Worm (Caenorhabditis elegans) whole organism, L2 larva: Measurements from ENCODE around the gene F09D12.2.

Source experiments
- C34F6.9 ChIP-seq: fragments of 150-350 bp; optimal IDR thresholded peaks from 2 replicates; lab custom pipeline; 2014; ENCODE audit warnings: missing biosample characterization, missing genetic modification characterization
- F13H6.1 ChIP-seq: sonication (generic microtip); optimal IDR thresholded peaks from 2 replicates; lab custom pipeline; 2016; ENCODE audit warnings: missing genetic modification characterization, missing compliant biosample characterization
- R02D3.7 ChIP-seq: fragments of 150-350 bp; optimal IDR thresholded peaks from 2 replicates; lab custom pipeline; 2014; ENCODE audit warnings: missing biosample characterization, missing genetic modification characterization
- ZK546.5 ChIP-seq: sonication (generic microtip); optimal IDR thresholded peaks from 2 replicates; lab custom pipeline; 2017; ENCODE audit warnings: missing biosample characterization, missing genetic modification characterization
- alr-1 ChIP-seq: fragments of 150-350 bp; optimal IDR thresholded peaks from 2 replicates; lab custom pipeline; 2014; ENCODE audit warnings: missing biosample characterization, missing genetic modification characterization
- aly-2 ChIP-seq: fragments of 150-350 bp; optimal IDR thresholded peaks from 2 replicates; lab custom pipeline; 2014; ENCODE audit warnings: missing biosample characterization, missing genetic modification characterization
- ama-1 ChIP-seq: fragments of 150-350 bp; optimal IDR thresholded peaks from 2 replicates; lab custom pipeline; 2018; ENCODE audit warnings: inconsistent platforms
- blmp-1 ChIP-seq: sonication (generic microtip); optimal IDR thresholded peaks from 2 replicates; lab custom pipeline; 2017; ENCODE audit warnings: missing genetic modification characterization, mild to moderate bottlenecking, missing compliant biosample characterization, antibody characterized with exemption, moderate library complexity; ENCODE audit not compliant: insufficient read depth
- ceh-16 ChIP-seq: fragments of 150-350 bp; optimal IDR thresholded peaks from 2 replicates; lab custom pipeline; 2014; ENCODE audit warnings: missing biosample characterization, missing genetic modification characterization
- ceh-82 ChIP-seq: fragments of 150-350 bp; optimal IDR thresholded peaks from 2 replicates; lab custom pipeline; 2014; ENCODE audit warnings: missing biosample characterization, missing genetic modification characterization
- crh-2 ChIP-seq: sonication (generic microtip); optimal IDR thresholded peaks from 2 replicates; lab custom pipeline; 2017; ENCODE audit warnings: missing biosample characterization, missing genetic modification characterization
- dmd-4 ChIP-seq: sonication (generic microtip); optimal IDR thresholded peaks from 2 replicates; lab custom pipeline; 2017; ENCODE audit warnings: missing biosample characterization, missing genetic modification characterization
- egl-27 ChIP-seq: sonication (generic microtip); optimal IDR thresholded peaks from 3 replicates; lab custom pipeline; 2017; ENCODE audit warnings: missing biosample characterization, missing genetic modification reagents, missing genetic modification characterization
- elt-1 ChIP-seq: fragments of 150-350 bp; optimal IDR thresholded peaks from 2 replicates; lab custom pipeline; 2014; ENCODE audit warnings: missing biosample characterization, missing genetic modification characterization
- elt-3 ChIP-seq: sonication (generic microtip); optimal IDR thresholded peaks from 2 replicates; lab custom pipeline; 2017; ENCODE audit warnings: missing biosample characterization, missing genetic modification characterization
- fos-1 ChIP-seq: fragments of 150-350 bp; optimal IDR thresholded peaks from 2 replicates; lab custom pipeline; 2014; ENCODE audit warnings: missing biosample characterization, missing genetic modification characterization
- gmeb-1 ChIP-seq: fragments of 150-350 bp; optimal IDR thresholded peaks from 2 replicates; lab custom pipeline; 2014; ENCODE audit warnings: missing biosample characterization, missing genetic modification characterization
- lin-13 ChIP-seq: fragments of 150-350 bp; optimal IDR thresholded peaks from 2 replicates; lab custom pipeline; 2014; ENCODE audit warnings: missing biosample characterization, missing genetic modification reagents, missing genetic modification characterization
- lin-39 ChIP-seq: fragments of 150-350 bp; optimal IDR thresholded peaks from 2 replicates; lab custom pipeline; 2014; ENCODE audit warnings: missing biosample characterization, missing genetic modification reagents, missing genetic modification characterization
- lsy-2 ChIP-seq, 2 experiments: fragments of 150-350 bp in 1 of 2; sonication (generic microtip) in 1 of 2; optimal IDR thresholded peaks; 2 replicates each; lab custom pipeline; 2014 to 2017; ENCODE audit warnings: missing biosample characterization in 2 of 2, missing genetic modification characterization in 2 of 2
- mab-5 ChIP-seq: fragments of 150-350 bp; optimal IDR thresholded peaks from 2 replicates; lab custom pipeline; 2014; ENCODE audit warnings: missing biosample characterization, missing genetic modification characterization
- mbf-1 ChIP-seq: sonication (generic microtip); optimal IDR thresholded peaks from 2 replicates; lab custom pipeline; 2017; ENCODE audit warnings: missing biosample characterization, missing genetic modification characterization
- mdl-1 ChIP-seq, 2 experiments: fragments of 150-350 bp in 1 of 2; sonication (generic microtip) in 1 of 2; optimal IDR thresholded peaks; 2 replicates each; lab custom pipeline; 2017; ENCODE audit warnings: missing biosample characterization in 2 of 2, missing genetic modification characterization in 2 of 2
- nhr-10 ChIP-seq: sonication (generic microtip); optimal IDR thresholded peaks from 2 replicates; lab custom pipeline; 2017; ENCODE audit warnings: missing biosample characterization, missing genetic modification characterization
- nhr-11 ChIP-seq: fragments of 150-350 bp; optimal IDR thresholded peaks from 2 replicates; lab custom pipeline; 2014; ENCODE audit warnings: missing biosample characterization, missing genetic modification characterization
- nhr-12 ChIP-seq: fragments of 150-350 bp; optimal IDR thresholded peaks from 2 replicates; lab custom pipeline; 2014; ENCODE audit warnings: missing biosample characterization, missing genetic modification characterization
- nhr-129 ChIP-seq: fragments of 150-350 bp; optimal IDR thresholded peaks from 2 replicates; lab custom pipeline; 2014; ENCODE audit warnings: missing biosample characterization, missing genetic modification characterization
- nhr-21 ChIP-seq: fragments of 150-350 bp; optimal IDR thresholded peaks from 2 replicates; lab custom pipeline; 2014; ENCODE audit warnings: missing biosample characterization, missing genetic modification characterization
- nhr-23 ChIP-seq: fragments of 150-350 bp; optimal IDR thresholded peaks from 2 replicates; lab custom pipeline; 2014; ENCODE audit warnings: missing biosample characterization, missing genetic modification reagents, missing genetic modification characterization
- nhr-25 ChIP-seq: fragments of 150-350 bp; sonication (generic microtip); optimal IDR thresholded peaks from 3 replicates; lab custom pipeline; 2014; ENCODE audit warnings: missing biosample characterization, missing genetic modification characterization
- nhr-6 ChIP-seq: fragments of 150-350 bp; optimal IDR thresholded peaks from 2 replicates; lab custom pipeline; 2014; ENCODE audit warnings: missing biosample characterization, missing genetic modification characterization
- nhr-77 ChIP-seq: fragments of 150-350 bp; optimal IDR thresholded peaks from 2 replicates; lab custom pipeline; 2014; ENCODE audit warnings: missing biosample characterization, missing genetic modification characterization
- peb-1 ChIP-seq: fragments of 150-350 bp; optimal IDR thresholded peaks from 2 replicates; lab custom pipeline; 2014; ENCODE audit warnings: missing biosample characterization, missing genetic modification characterization
- sem-4 ChIP-seq: fragments of 150-350 bp; optimal IDR thresholded peaks from 2 replicates; lab custom pipeline; 2014; ENCODE audit warnings: missing biosample characterization, missing genetic modification reagents, missing genetic modification characterization
- skn-1 ChIP-seq: sonication (generic microtip); optimal IDR thresholded peaks from 2 replicates; lab custom pipeline; 2017; ENCODE audit warnings: missing biosample characterization, missing genetic modification characterization
- sma-3 ChIP-seq: sonication (generic microtip); optimal IDR thresholded peaks from 2 replicates; lab custom pipeline; 2016; ENCODE audit warnings: missing genetic modification reagents, missing genetic modification characterization, missing compliant biosample characterization
- snpc-4 ChIP-seq: fragments of 150-350 bp; optimal IDR thresholded peaks from 2 replicates; lab custom pipeline; 2014; ENCODE audit warnings: missing biosample characterization, missing genetic modification characterization
- unc-39 ChIP-seq: fragments of 150-350 bp; optimal IDR thresholded peaks from 2 replicates; lab custom pipeline; 2014; ENCODE audit warnings: missing biosample characterization, missing genetic modification characterization
- unc-62 ChIP-seq: fragments of 150-350 bp; optimal IDR thresholded peaks from 2 replicates; lab custom pipeline; 2014; ENCODE audit warnings: missing biosample characterization, missing genetic modification reagents, missing genetic modification characterization
- zag-1 ChIP-seq: fragments of 150-350 bp; optimal IDR thresholded peaks from 2 replicates; lab custom pipeline; 2014; ENCODE audit warnings: missing biosample characterization, missing genetic modification characterization
- ztf-1 ChIP-seq: fragments of 200-800 bp; sonication (Bioruptor generic); conservative IDR thresholded peaks from 2 replicates; pipeline ENCODE4 v1.3.6; 2022; ENCODE audit warnings: missing genetic modification characterization, missing compliant biosample characterization
- ztf-11 ChIP-seq: sonication (generic microtip); optimal IDR thresholded peaks from 2 replicates; lab custom pipeline; 2017; ENCODE audit warnings: missing biosample characterization, missing genetic modification characterization

F09D12.2 gene

ce11 chrIV:3478911-3479385 is 34.9 kb upstream of the F09D12.2 start, which contains the start of the genes srz-70 and C09G12.5:
Gene srz-70, minus strand, starts transcription at chrIV:3479011.
Gene C09G12.5, plus strand, starts transcription at chrIV:3479335.
- no peak for TF ChIP-seq mbf-1
- no peak for TF ChIP-seq nhr-10 (tag; lab: Kevin White, UChicago)
- no peak for TF ChIP-seq nhr-25 (tag; lab: Kevin White, UChicago)
- no peak for TF ChIP-seq gmeb-1 (tag; lab: Kevin White, UChicago)
- no peak for TF ChIP-seq fos-1 (tag; lab: Kevin White, UChicago)
- no peak for TF ChIP-seq nhr-6

- no peak for TF ChIP-seq ztf-1 (GFP tag; lab: Robert Waterston, UW)
- TF ChIP-seq nhr-77 = no peak
- no peak for TF ChIP-seq elt-3
- TF ChIP-seq unc-62 (GFP tag; lab: Kevin White, UChicago) = no peak
- TF ChIP-seq ZK546.5 (tag; lab: Kevin White, UChicago) = no peak
- no peak for TF ChIP-seq skn-1 (tag; lab: Kevin White, UChicago)
- no peak for TF ChIP-seq unc-39 (tag; lab: Kevin White, UChicago)
- TF ChIP-seq C34F6.9 (tag; lab: Kevin White, UChicago) = no peak
- TF ChIP-seq snpc-4 = no peak
- TF ChIP-seq ama-1 = no peak
- no peak for TF ChIP-seq sma-3
- TF ChIP-seq nhr-129 (tag; lab: Kevin White, UChicago) = no peak
- TF ChIP-seq nhr-23 (tag; lab: Kevin White, UChicago) = no peak
- TF ChIP-seq peb-1 (tag; lab: Kevin White, UChicago) = no peak
- TF ChIP-seq gmeb-1 (tag; lab: Kevin White, UChicago) = no peak
- TF ChIP-seq, all 48 proteins: peak for 0
Observed at ce11 chrIV:3477124-3477523, 33.1 kb upstream of the F09D12.2 start, which contains the start of gene srz-69. Gene srz-69, minus strand, starts transcription at chrIV:3477224.

ce11 chrIV:3469742-3470141 is 25.7 kb upstream of the F09D12.2 start, which contains the start of gene F58E2.2:
Gene F58E2.2, plus strand, starts transcription at chrIV:3470042.
- no peak for TF ChIP-seq crh-2 (tag; lab: Kevin White, UChicago)
- no peak for TF ChIP-seq nhr-23 (tag; lab: Kevin White, UChicago)
- no peak for TF ChIP-seq gmeb-1 (tag; lab: Kevin White, UChicago)
- no peak for TF ChIP-seq lsy-2 (tag; optimal IDR thresholded peaks at IDR 0.05; lab: Kevin White, UChicago)
- no peak for TF ChIP-seq mab-5
- no peak for TF ChIP-seq egl-27
- no peak for TF ChIP-seq zag-1 (tag; lab: Kevin White, UChicago)
- TF ChIP-seq ceh-16 (tag; lab: Kevin White, UChicago) = no peak
- TF ChIP-seq R02D3.7 (tag; lab: Kevin White, UChicago) = no peak
- TF ChIP-seq mdl-1 (tag; optimal IDR thresholded peaks at IDR 0.05; lab: Kevin White, UChicago) = no peak
- TF ChIP-seq blmp-1 (tag; lab: Kevin White, UChicago) = no peak
- TF ChIP-seq peb-1 (tag; lab: Kevin White, UChicago) = no peak
- TF ChIP-seq nhr-12 (tag; lab: Kevin White, UChicago) = no peak
- TF ChIP-seq ztf-1 (GFP tag; lab: Robert Waterston, UW) = no peak
- no peak for TF ChIP-seq nhr-25 (tag; lab: Kevin White, UChicago)
- TF ChIP-seq elt-1 (tag; lab: Kevin White, UChicago) = no peak
- no peak for TF ChIP-seq ceh-82
- TF ChIP-seq ama-1 = no peak
- TF ChIP-seq alr-1 (tag; lab: Kevin White, UChicago) = no peak

ce11 chrIV:3467751-3468150 is 23.8 kb upstream of the F09D12.2 start:
- TF ChIP-seq mdl-1 (tag; optimal IDR thresholded peaks at IDR 0.05; lab: Kevin White, UChicago) (no peak), ztf-1 (GFP tag; lab: Robert Waterston, UW) (no peak), sem-4 (tag; lab: Kevin White, UChicago) (no peak), mab-5 (no peak), lin-39 (no peak), nhr-11 (tag; lab: Kevin White, UChicago) (no peak), ceh-16 (tag; lab: Kevin White, UChicago) (no peak), egl-27 (no peak)

ce11 chrIV:3467128-3467527 is 23.1 kb upstream of the F09D12.2 start, which contains the start of gene F58E2.3:
Gene F58E2.3, plus strand, starts transcription at chrIV:3467428.
- no peak for TF ChIP-seq unc-39 (tag; lab: Kevin White, UChicago)
- no peak for TF ChIP-seq crh-2 (tag; lab: Kevin White, UChicago)
- TF ChIP-seq mab-5 = no peak
- TF ChIP-seq ZK546.5 (tag; lab: Kevin White, UChicago) = no peak
- TF ChIP-seq ztf-11 (tag; lab: Kevin White, UChicago) = no peak
- no peak for TF ChIP-seq dmd-4 (tag; lab: Kevin White, UChicago)
- TF ChIP-seq lin-13 = no peak
- no peak for TF ChIP-seq lsy-2 (tag; optimal IDR thresholded peaks at IDR 0.05; lab: Kevin White, UChicago)
- no peak for TF ChIP-seq ceh-82
- no peak for TF ChIP-seq nhr-21
- TF ChIP-seq nhr-6 = no peak
- TF ChIP-seq aly-2 (tag; lab: Kevin White, UChicago) = no peak
- no peak for TF ChIP-seq alr-1 (tag; lab: Kevin White, UChicago)
- TF ChIP-seq snpc-4 = no peak
- TF ChIP-seq peb-1 (tag; lab: Kevin White, UChicago) = no peak
- TF ChIP-seq F13H6.1 = no peak
- no peak for TF ChIP-seq nhr-129 (tag; lab: Kevin White, UChicago)
- TF ChIP-seq sma-3 = no peak
- TF ChIP-seq nhr-25 (tag; lab: Kevin White, UChicago) = no peak
- no peak for TF ChIP-seq fos-1 (tag; lab: Kevin White, UChicago)
